Worm (Caenorhabditis elegans): Measurements from ENCODE around the gene W04H10.6.
A peak's percentile ranks its signal among the peaks of the same experiment; 100 is the strongest.

Gene W04H10.6

DNA sequence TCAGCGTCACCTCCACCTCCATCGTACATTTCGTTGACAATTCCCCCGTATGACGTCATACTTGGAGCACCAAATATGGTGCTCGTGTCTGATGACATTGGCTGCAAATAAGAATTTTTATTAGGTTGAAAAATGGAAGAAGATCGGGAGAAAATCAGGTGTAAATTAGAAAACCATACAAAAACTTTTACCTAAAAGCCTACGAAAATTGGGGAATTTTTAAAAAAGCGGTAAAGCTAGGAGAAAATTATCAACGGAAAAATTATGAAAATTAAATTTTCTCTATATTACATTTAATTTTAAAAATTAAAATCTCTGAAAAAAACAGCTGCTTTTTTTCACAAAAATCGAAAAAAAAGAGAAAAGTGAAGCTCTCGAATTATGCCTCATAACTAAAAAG is 16.2 kb upstream of the W04H10.6 start, which contains the start of gene T04B8.5:
Gene T04B8.5 (minus strand): TSS at position 101 of the 400 bp plus-strand sequence.
- TF ChIP-seq unc-130 (GFP tag; optimal IDR thresholded peaks at IDR 0.05) (no peak), mes-4 (tag; optimal IDR thresholded peaks at IDR 0.05) (no peak), ztf-18 (tag; optimal IDR thresholded peaks at IDR 0.05) (no peak), aptf-2 (GFP tag; conservative IDR thresholded peaks at IDR 0.05) (no peak), B0261.1 (tag; optimal IDR thresholded peaks at IDR 0.05) (no peak), lsy-27 (tag; optimal IDR thresholded peaks at IDR 0.05; ENCODE audit: borderline replicate concordance, insufficient read depth) (no peak), zim-3 (tag; optimal IDR thresholded peaks at IDR 0.05) (no peak), ceh-100 (GFP tag; IDR thresholded peaks at IDR 0.05) (no peak), xnd-1 (tag; optimal IDR thresholded peaks at IDR 0.05) (no peak), rec-8 (tag; optimal IDR thresholded peaks at IDR 0.05) (no peak), lin-35 (GFP tag; optimal IDR thresholded peaks at IDR 0.05) (no peak), pbrm-1 (GFP tag; IDR thresholded peaks at IDR 0.05) (no peak), dpff-1 (tag; optimal IDR thresholded peaks at IDR 0.05) (no peak), rpc-1 (optimal IDR thresholded peaks at IDR 0.05) (no peak), rpc-1 (tag; optimal IDR thresholded peaks at IDR 0.05) (no peak), B0035.1 (tag; optimal IDR thresholded peaks at IDR 0.05) (no peak), snpc-1.3 (tag; optimal IDR thresholded peaks at IDR 0.05; ENCODE audit: insufficient read depth) (no peak), bed-1 (GFP tag; IDR thresholded peaks at IDR 0.05) (no peak)

ce11 chrII:622478-622877 is 14.2 kb upstream of the W04H10.6 start:
- TF ChIP-seq ets-4 (GFP tag; optimal IDR thresholded peaks at IDR 0.05) (no peak), madf-6 (GFP tag; IDR thresholded peaks at IDR 0.05) (no peak), pbrm-1 (GFP tag; IDR thresholded peaks at IDR 0.05) (no peak), F23B12.7 (tag; optimal IDR thresholded peaks at IDR 0.05; ENCODE audit: insufficient read depth) (no peak), die-1 (tag; optimal IDR thresholded peaks at IDR 0.05) (no peak), lir-1 (GFP tag; conservative IDR thresholded peaks at IDR 0.05) (no peak), bed-2 (GFP tag; IDR thresholded peaks at IDR 0.05) (no peak), ceh-100 (GFP tag; IDR thresholded peaks at IDR 0.05) (no peak), nhr-80 (tag; optimal IDR thresholded peaks at IDR 0.05) (peak; percentile 35), ztf-6 (GFP tag; IDR thresholded peaks at IDR 0.05) (no peak), hmg-1.2 (GFP tag; IDR thresholded peaks at IDR 0.05) (peak; percentile 93), ztf-3 (GFP tag; optimal IDR thresholded peaks at IDR 0.05) (no peak), mel-28 (tag; optimal IDR thresholded peaks at IDR 0.05; ENCODE audit: borderline replicate concordance) (no peak), egrh-3 (GFP tag; IDR thresholded peaks at IDR 0.05) (no peak), sea-2 (GFP tag; IDR thresholded peaks at IDR 0.05) (no peak), sptf-2 (GFP tag; optimal IDR thresholded peaks at IDR 0.05) (no peak)

DNA sequence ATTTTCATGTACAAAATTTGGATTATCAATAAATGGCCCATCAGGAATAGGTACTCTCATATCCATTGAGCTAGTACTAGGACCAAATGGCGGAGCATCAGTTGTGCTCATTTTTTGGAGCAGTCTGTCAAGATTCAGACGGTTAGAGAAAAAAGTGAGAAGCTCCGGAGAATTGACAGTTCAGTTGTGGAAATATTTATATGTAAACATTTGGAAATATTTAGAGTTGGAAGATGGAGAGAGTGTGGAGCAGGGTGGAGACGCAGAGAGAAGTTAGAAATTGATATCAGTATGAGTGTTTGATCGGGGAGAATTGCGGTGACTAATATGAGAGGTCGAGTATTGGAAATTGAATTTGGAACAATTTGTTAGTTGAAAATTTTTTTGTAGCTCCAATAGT is 12.9 kb upstream of the W04H10.6 start:
- peak; percentile 71 for TF ChIP-seq nhr-80 (tag; optimal IDR thresholded peaks at IDR 0.05)
- TF ChIP-seq ztf-18 (tag; optimal IDR thresholded peaks at IDR 0.05) = no peak
- TF ChIP-seq hmg-1.2 (GFP tag; IDR thresholded peaks at IDR 0.05) = peak; percentile 73; the same call in 1 of the 2 replicates
- peak; percentile 24 for TF ChIP-seq unc-62 (GFP tag; optimal IDR thresholded peaks at IDR 0.05)
- no peak for TF ChIP-seq K12H6.12 (tag; optimal IDR thresholded peaks at IDR 0.05)
- no peak for TF ChIP-seq F39B2.1 (GFP tag; IDR thresholded peaks at IDR 0.05)
- TF ChIP-seq let-607 (tag; optimal IDR thresholded peaks at IDR 0.05) = peak; percentile 49 to 74
- no peak for TF ChIP-seq aptf-3 (GFP tag; IDR thresholded peaks at IDR 0.05)
- peak; percentile 68 for TF ChIP-seq pha-4 (tag; optimal IDR thresholded peaks at IDR 0.05)
